Fruit fly (Drosophila melanogaster) whole organism, prepupa: ENCODE measurements around the gene stnB.
"Not testable (repeated sequence)": the region's sequence is repeated elsewhere in the genome, so short reads cannot be mapped to it uniquely, and the experiment has no call there.

Experiments
- CG16779 ChIP-seq: fragments of 200-800 bp; sonication (Bioruptor generic); optimal IDR thresholded peaks from 3 replicates; lab custom pipeline; 2017; ENCODE audit warnings: missing biosample characterization, mild to moderate bottlenecking, missing genetic modification characterization
- CG32006 ChIP-seq: fragments of 200-800 bp; sonication (Bioruptor generic); optimal IDR thresholded peaks from 3 replicates; lab custom pipeline; 2017; ENCODE audit warnings: missing biosample characterization, mild to moderate bottlenecking, missing genetic modification characterization
- CG6854 ChIP-seq: fragments of 200-800 bp; sonication (Bioruptor generic); optimal IDR thresholded peaks from 2 replicates; lab custom pipeline; 2017; ENCODE audit warnings: missing biosample characterization, mild to moderate bottlenecking, missing genetic modification characterization
- CG8319 ChIP-seq: fragments of 200-800 bp; sonication (Bioruptor generic); optimal IDR thresholded peaks from 3 replicates; lab custom pipeline; 2016; ENCODE audit warnings: missing biosample characterization, missing genetic modification characterization
- CG8632 ChIP-seq: fragments of 200-800 bp; sonication (Bioruptor generic); optimal IDR thresholded peaks from 3 replicates; lab custom pipeline; 2016; ENCODE audit warnings: missing biosample characterization, missing genetic modification characterization
- Eip75B ChIP-seq: fragments of 200-800 bp; sonication (Bioruptor generic); optimal IDR thresholded peaks from 3 replicates; lab custom pipeline; 2016; ENCODE audit warnings: missing biosample characterization, missing genetic modification characterization
- Eip93F ChIP-seq: fragments of 200-800 bp; sonication (Bioruptor generic); optimal IDR thresholded peaks from 2 replicates; lab custom pipeline; 2016; ENCODE audit warnings: missing biosample characterization, mild to moderate bottlenecking, missing genetic modification characterization
- Lpt ChIP-seq: fragments of 200-800 bp; sonication (Bioruptor generic); optimal IDR thresholded peaks from 3 replicates; lab custom pipeline; 2016; ENCODE audit warnings: missing biosample characterization, missing genetic modification characterization
- cyc ChIP-seq: fragments of 200-800 bp; sonication (Bioruptor generic); optimal IDR thresholded peaks from 3 replicates; lab custom pipeline; 2016; ENCODE audit warnings: missing biosample characterization, missing genetic modification characterization
- dsx ChIP-seq: fragments of 200-800 bp; optimal IDR thresholded peaks from 3 replicates; lab custom pipeline; 2019; ENCODE audit warnings: missing biosample characterization, mild to moderate bottlenecking, missing genetic modification characterization, moderate library complexity; ENCODE audit not compliant: poor library complexity, severe bottlenecking

DNA sequence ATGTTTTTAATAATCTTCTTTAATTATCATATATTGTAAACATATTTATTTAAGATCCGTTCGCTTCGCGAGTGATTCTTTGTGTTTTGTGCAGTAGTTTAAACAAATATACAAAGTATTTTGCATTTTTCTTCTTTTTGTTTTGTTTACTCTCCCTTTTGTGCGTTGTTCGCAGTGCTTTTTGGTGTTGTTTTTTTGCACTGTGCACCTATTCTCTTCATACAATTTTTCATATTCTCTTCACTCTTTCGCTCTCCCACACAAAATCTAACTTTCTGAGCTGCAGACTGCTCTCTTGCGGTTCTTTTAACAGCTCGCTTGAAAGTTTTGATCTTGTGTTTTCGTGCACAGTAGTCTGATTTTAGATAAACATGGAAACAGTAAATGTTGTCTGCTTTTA is 54.5 kb downstream of the stnB start:
- TF ChIP-seq Eip75B; dsx; CG16779; CG8632 (GFP tag; lab: Kevin White, UChicago); CG6854 (GFP tag; lab: Kevin White, UChicago); Lpt; Eip93F; CG8319 (GFP tag; lab: Kevin White, UChicago); cyc (GFP tag; lab: Kevin White, UChicago); CG32006 (GFP tag; lab: Kevin White, UChicago): not testable (repeated sequence)
